Worm (Caenorhabditis elegans) whole organism, late embryonic: ENCODE results near the gene fbxa-56.

Experiments
- F13H6.1 ChIP-seq: sonication (generic microtip); optimal IDR thresholded peaks from 2 replicates; lab custom pipeline; 2016; ENCODE audit warnings: missing genetic modification characterization, missing compliant biosample characterization
- K09A11.1 ChIP-seq: sonication (generic microtip); optimal IDR thresholded peaks from 2 replicates; lab custom pipeline; 2017; ENCODE audit warnings: antibody characterized with exemption, mild to moderate bottlenecking, missing genetic modification characterization, missing compliant biosample characterization; ENCODE audit not compliant: insufficient read depth
- Y22D7AL.16 ChIP-seq: sonication (generic microtip); optimal IDR thresholded peaks from 2 replicates; lab custom pipeline; 2016; ENCODE audit warnings: missing genetic modification characterization, missing compliant biosample characterization
- ahr-1 ChIP-seq: sonication (generic microtip); optimal IDR thresholded peaks from 2 replicates; lab custom pipeline; 2016; ENCODE audit warnings: missing genetic modification characterization, missing compliant biosample characterization
- ama-1 ChIP-seq: fragments of 150-350 bp; optimal IDR thresholded peaks from 2 replicates; lab custom pipeline; 2014
- ceh-18 ChIP-seq: sonication (generic microtip); optimal IDR thresholded peaks from 2 replicates; lab custom pipeline; 2016; ENCODE audit warnings: missing genetic modification characterization, missing compliant biosample characterization
- ceh-19 ChIP-seq: fragments of 200-800 bp; sonication (Bioruptor generic); optimal IDR thresholded peaks from 2 replicates; lab custom pipeline; 2018; ENCODE audit warnings: mild to moderate bottlenecking, missing genetic modification characterization, missing compliant biosample characterization
- ceh-22 ChIP-seq: sonication (generic microtip); optimal IDR thresholded peaks from 2 replicates; lab custom pipeline; 2017; ENCODE audit warnings: missing biosample characterization, missing genetic modification characterization
- ceh-24 ChIP-seq: sonication (generic microtip); optimal IDR thresholded peaks from 2 replicates; lab custom pipeline; 2016; ENCODE audit warnings: mild to moderate bottlenecking, missing genetic modification characterization, missing compliant biosample characterization
- ceh-30 ChIP-seq: fragments of 150-350 bp; optimal IDR thresholded peaks from 2 replicates; lab custom pipeline; 2014; ENCODE audit warnings: missing biosample characterization, missing genetic modification characterization
- ceh-31 ChIP-seq: sonication (generic microtip); optimal IDR thresholded peaks from 2 replicates; lab custom pipeline; 2016; ENCODE audit warnings: missing genetic modification characterization, missing compliant biosample characterization
- ceh-45 ChIP-seq: fragments of 200-800 bp; sonication (Bioruptor generic); IDR thresholded peaks from 2 replicates; pipeline ENCODE4 v1.3.6; 2022; ENCODE audit warnings: missing genetic modification reagents, missing genetic modification characterization, missing compliant biosample characterization
- ceh-6 ChIP-seq: fragments of 200-800 bp; sonication (Bioruptor generic); optimal IDR thresholded peaks from 2 replicates; lab custom pipeline; 2018; ENCODE audit warnings: mild to moderate bottlenecking, missing genetic modification characterization, missing compliant biosample characterization
- ceh-9 ChIP-seq: sonication (generic microtip); optimal IDR thresholded peaks from 2 replicates; lab custom pipeline; 2016; ENCODE audit warnings: mild to moderate bottlenecking, missing genetic modification characterization, inconsistent platforms, missing compliant biosample characterization
- che-1 ChIP-seq: sonication (generic microtip); optimal IDR thresholded peaks from 2 replicates; lab custom pipeline; 2016; ENCODE audit warnings: mild to moderate bottlenecking, missing genetic modification characterization, missing compliant biosample characterization
- dmd-4 ChIP-seq: sonication (generic microtip); optimal IDR thresholded peaks from 2 replicates; lab custom pipeline; 2016; ENCODE audit warnings: borderline replicate concordance, missing genetic modification characterization, missing compliant biosample characterization
- elt-2 ChIP-seq: sonication (generic microtip); optimal IDR thresholded peaks from 2 replicates; lab custom pipeline; 2016; ENCODE audit warnings: missing genetic modification reagents, missing genetic modification characterization, missing compliant biosample characterization
- elt-4 ChIP-seq: sonication (generic microtip); optimal IDR thresholded peaks from 2 replicates; lab custom pipeline; 2016; ENCODE audit warnings: missing genetic modification characterization, missing compliant biosample characterization
- eyg-1 ChIP-seq: sonication (generic microtip); optimal IDR thresholded peaks from 2 replicates; lab custom pipeline; 2016; ENCODE audit warnings: missing genotype, missing genetic modification characterization, missing compliant biosample characterization
- fkh-6 ChIP-seq: sonication (generic microtip); optimal IDR thresholded peaks from 2 replicates; lab custom pipeline; 2016; ENCODE audit warnings: missing genetic modification characterization, missing compliant biosample characterization
- hlh-30 ChIP-seq: sonication (generic microtip); optimal IDR thresholded peaks from 2 replicates; lab custom pipeline; 2017; ENCODE audit warnings: antibody characterized with exemption, missing genetic modification characterization, missing compliant biosample characterization; ENCODE audit not compliant: insufficient read depth
- hlh-6 ChIP-seq: sonication (generic microtip); optimal IDR thresholded peaks from 2 replicates; lab custom pipeline; 2016; ENCODE audit warnings: missing genotype, missing genetic modification characterization, missing compliant biosample characterization
- lim-6 ChIP-seq: sonication (generic microtip); optimal IDR thresholded peaks from 2 replicates; lab custom pipeline; 2016; ENCODE audit warnings: missing genetic modification characterization, missing compliant biosample characterization
- mec-3 ChIP-seq: sonication (generic microtip); optimal IDR thresholded peaks from 2 replicates; lab custom pipeline; 2016; ENCODE audit warnings: borderline replicate concordance, missing genetic modification characterization, missing compliant biosample characterization
- nfya-1 ChIP-seq: sonication (generic microtip); optimal IDR thresholded peaks from 2 replicates; lab custom pipeline; 2017; ENCODE audit warnings: missing genetic modification characterization, mild to moderate bottlenecking, missing compliant biosample characterization, antibody characterized with exemption, moderate library complexity
- nhr-11 ChIP-seq: fragments of 150-350 bp; optimal IDR thresholded peaks from 2 replicates; lab custom pipeline; 2014; ENCODE audit warnings: missing biosample characterization, missing genetic modification characterization
- npax-4 ChIP-seq: sonication (generic microtip); optimal IDR thresholded peaks from 2 replicates; lab custom pipeline; 2016; ENCODE audit warnings: missing genetic modification characterization, missing compliant biosample characterization
- pat-9 ChIP-seq: fragments of 200-800 bp; sonication (Bioruptor generic); optimal IDR thresholded peaks from 2 replicates; lab custom pipeline; 2018; ENCODE audit warnings: mild to moderate bottlenecking, missing genetic modification characterization, moderate library complexity, missing compliant biosample characterization
- pha-4 ChIP-seq: fragments of 150-350 bp; optimal IDR thresholded peaks from 2 replicates; lab custom pipeline; 2018; ENCODE audit warnings: missing biosample characterization, missing genetic modification reagents, missing genetic modification characterization
- pros-1 ChIP-seq: fragments of 150-350 bp; optimal IDR thresholded peaks from 2 replicates; lab custom pipeline; 2014; ENCODE audit warnings: missing biosample characterization, missing genetic modification reagents, missing genetic modification characterization
- ref-2 ChIP-seq: sonication (generic microtip); optimal IDR thresholded peaks from 2 replicates; lab custom pipeline; 2016; ENCODE audit warnings: missing genetic modification characterization, missing compliant biosample characterization
- sdc-2 ChIP-seq: sonication (generic microtip); optimal IDR thresholded peaks from 2 replicates; lab custom pipeline; 2016; ENCODE audit warnings: missing genotype, missing genetic modification characterization, missing compliant biosample characterization
- sox-2 ChIP-seq: fragments of 200-800 bp; sonication (Bioruptor generic); IDR thresholded peaks from 2 replicates; pipeline ENCODE4 v1.3.6; 2022; ENCODE audit warnings: missing genetic modification reagents, missing genetic modification characterization, missing compliant biosample characterization
- syd-9 ChIP-seq: sonication (generic microtip); optimal IDR thresholded peaks from 2 replicates; lab custom pipeline; 2016; ENCODE audit warnings: mild to moderate bottlenecking, missing genetic modification characterization, moderate library complexity, missing compliant biosample characterization
- ttx-3 ChIP-seq: sonication (generic microtip); optimal IDR thresholded peaks from 2 replicates; lab custom pipeline; 2016; ENCODE audit warnings: missing genetic modification reagents, missing genetic modification characterization, missing compliant biosample characterization
- unc-3 ChIP-seq, 2 experiments: fragments of 200-800 bp in 1 of 2; sonication (Bioruptor generic) in 1 of 2; sonication (generic microtip) in 1 of 2; conservative IDR thresholded peaks in 1 of 2; optimal IDR thresholded peaks in 1 of 2; 2 replicates each; pipeline versions ENCODE4 v1.3.6 to Lab custom; 2016 to 2022; ENCODE audit warnings: missing compliant biosample characterization in 2 of 2, missing genetic modification characterization in 2 of 2, missing genetic modification reagents in 1 of 2
- unc-42 ChIP-seq: sonication (generic microtip); optimal IDR thresholded peaks from 2 replicates; lab custom pipeline; 2016; ENCODE audit warnings: missing genotype, missing genetic modification characterization, missing compliant biosample characterization
- zip-5 ChIP-seq: sonication (generic microtip); optimal IDR thresholded peaks from 2 replicates; lab custom pipeline; 2016; ENCODE audit warnings: missing genetic modification characterization, missing compliant biosample characterization

fbxa-56 gene

ce11 chrIII:909540-909939 lies 28.3 kb downstream of the fbxa-56 start, which contains the start of gene crls-1:
TSS of gene crls-1 (minus strand) at chrIII:909902.
- TF ChIP-seq hlh-6 (tag; lab: Kevin White, UChicago), result no peak
- no peak for TF ChIP-seq unc-42 (tag; lab: Kevin White, UChicago)

DNA sequence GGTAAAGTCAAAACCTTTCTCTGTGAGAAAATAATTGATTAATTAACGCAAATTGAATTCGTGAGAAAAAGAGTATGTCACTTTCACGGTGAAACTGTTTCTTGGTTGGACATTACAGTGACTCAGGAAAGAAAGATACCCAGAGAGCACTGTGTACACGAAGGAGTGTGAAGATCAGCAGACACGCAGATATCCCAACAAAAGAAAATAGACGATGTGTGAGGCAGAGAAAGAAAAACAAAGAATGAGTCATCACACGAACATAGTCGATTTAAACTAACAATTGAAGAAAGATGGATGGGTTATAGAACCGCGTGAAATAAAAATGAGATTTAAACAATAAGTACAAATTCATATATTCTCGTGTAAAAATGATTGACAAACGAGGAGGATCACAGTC lies 29.9 kb downstream of the fbxa-56 start:
- TF ChIP-seq K09A11.1 (tag; lab: Kevin White, UChicago) (no peak), nfya-1 (peak; percentile 30)
- TF ChIP-seq, all 69 proteins: peak for 1

ce11 chrIII:907311-907710 lies 30.6 kb downstream of the fbxa-56 start, which contains the start of gene F23H11.4:
TSS of gene F23H11.4 (minus strand) at chrIII:907539.
- TF ChIP-seq ceh-24 (tag; lab: Kevin White, UChicago) (no peak), ref-2 (tag; lab: Kevin White, UChicago) (no peak), npax-4 (tag; lab: Kevin White, UChicago) (no peak), ceh-22 (tag; lab: Kevin White, UChicago) (no peak), pha-4 (no peak), pat-9 (tag; lab: Kevin White, UChicago) (no peak), mec-3 (tag; lab: Kevin White, UChicago) (no peak), unc-3 (GFP tag; conservative IDR thresholded peaks at IDR 0.05; lab: Robert Waterston, UW) (no peak), unc-3 (tag; optimal IDR thresholded peaks at IDR 0.05; lab: Kevin White, UChicago) (no peak), F13H6.1 (tag; lab: Kevin White, UChicago) (no peak), elt-2 (tag; lab: Kevin White, UChicago) (no peak), nfya-1 (no peak), ahr-1 (no peak), dmd-4 (tag; lab: Kevin White, UChicago) (no peak), ama-1 (lab: Kevin White, UChicago) (no peak), nhr-11 (tag; lab: Kevin White, UChicago) (no peak)

DNA sequence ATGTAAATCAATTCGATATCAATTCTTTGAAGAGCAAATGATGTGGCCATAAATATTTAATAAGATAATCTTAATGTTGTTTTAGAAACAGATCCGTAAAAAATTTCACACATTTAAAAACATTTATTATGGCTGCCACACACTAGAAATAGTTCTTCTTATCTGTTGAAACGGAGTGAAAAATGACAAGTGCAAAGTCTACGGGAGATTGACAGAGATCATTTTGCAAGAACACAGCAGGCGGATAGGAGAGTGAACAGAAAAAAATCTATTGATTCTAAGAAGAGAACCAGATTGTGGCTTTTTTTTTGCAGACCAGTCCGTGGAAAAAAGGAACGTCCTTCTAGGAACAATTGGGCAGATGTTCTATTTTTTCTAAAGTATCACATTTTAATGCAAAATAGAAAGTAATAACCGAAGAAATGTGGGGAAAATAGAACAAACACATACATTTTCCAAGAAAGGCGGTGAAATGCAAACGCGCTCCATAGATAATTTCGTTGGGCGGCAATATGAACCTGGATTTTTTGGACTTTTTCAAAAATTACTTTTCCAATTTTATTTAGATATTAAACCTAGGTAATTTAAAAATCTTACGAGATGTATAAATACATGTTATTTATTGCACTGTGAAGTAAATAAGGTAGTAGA lies 36.1 kb downstream of the fbxa-56 start:
- TF ChIP-seq K09A11.1 (tag; lab: Kevin White, UChicago) (no peak), ceh-24 (tag; lab: Kevin White, UChicago) (no peak), unc-3 (GFP tag; conservative IDR thresholded peaks at IDR 0.05; lab: Robert Waterston, UW) (no peak), unc-3 (tag; optimal IDR thresholded peaks at IDR 0.05; lab: Kevin White, UChicago) (no peak), pros-1 (no peak), sdc-2 (tag; lab: Kevin White, UChicago) (no peak), syd-9 (no peak), ceh-19 (GFP tag; lab: Kevin White, UChicago) (no peak), eyg-1 (tag; lab: Kevin White, UChicago) (no peak), elt-4 (no peak), che-1 (tag; lab: Kevin White, UChicago) (no peak), Y22D7AL.16 (tag; lab: Kevin White, UChicago) (no peak), ceh-18 (tag; lab: Kevin White, UChicago) (no peak), hlh-30 (tag; lab: Kevin White, UChicago) (no peak), ttx-3 (no peak)

- no peak for TF ChIP-seq ceh-31
- TF ChIP-seq zip-5 (tag; lab: Kevin White, UChicago), result no peak
Observed at ce11 chrIII:901148-901547, 36.7 kb downstream of the fbxa-56 start, which contains the start of gene sucl-2. TSS of gene sucl-2 (minus strand) at chrIII:901412.

ce11 chrIII:900134-900533 lies 37.7 kb downstream of the fbxa-56 start:
- TF ChIP-seq ceh-45 (GFP tag; lab: Robert Waterston, UW), result no peak
- TF ChIP-seq unc-42 (tag; lab: Kevin White, UChicago), result no peak
- TF ChIP-seq mec-3 (tag; lab: Kevin White, UChicago), result no peak
- TF ChIP-seq ceh-19 (GFP tag; lab: Kevin White, UChicago), result no peak
- TF ChIP-seq che-1 (tag; lab: Kevin White, UChicago), result no peak
- TF ChIP-seq ceh-9, result no peak
- no peak for TF ChIP-seq ceh-6 (GFP tag; lab: Kevin White, UChicago)
- TF ChIP-seq ceh-30 (tag; lab: Kevin White, UChicago), result no peak
- no peak for TF ChIP-seq nhr-11 (tag; lab: Kevin White, UChicago)
- no peak for TF ChIP-seq fkh-6 (tag; lab: Kevin White, UChicago)
- no peak for TF ChIP-seq sox-2 (GFP tag; lab: Robert Waterston, UW)
- TF ChIP-seq lim-6 (tag; lab: Kevin White, UChicago), result no peak
- no peak for TF ChIP-seq ceh-24 (tag; lab: Kevin White, UChicago)
